Worm (Caenorhabditis elegans) whole organism, L4 larva: ENCODE data around the gene Y38H6C.16.

ENCODE experiments used
- dmd-6 ChIP-seq: fragments of 200-800 bp; sonication (Bioruptor generic); IDR thresholded peaks from 2 replicates; pipeline ENCODE4 v1.3.6; 2022; ENCODE audit warnings: missing genetic modification reagents, missing genetic modification characterization, missing compliant biosample characterization
- mdl-1 ChIP-seq, 2 experiments: fragments of 150-350 bp in 1 of 2; sonication (generic microtip) in 1 of 2; optimal IDR thresholded peaks; 2 replicates each; lab custom pipeline; 2014 to 2017; ENCODE audit warnings: missing biosample characterization in 2 of 2, missing genetic modification characterization in 2 of 2
- pqm-1 ChIP-seq: sonication (generic microtip); optimal IDR thresholded peaks from 2 replicates; lab custom pipeline; 2017; ENCODE audit warnings: missing biosample characterization, missing genetic modification characterization
- snpc-4 ChIP-seq: fragments of 150-350 bp; optimal IDR thresholded peaks from 2 replicates; lab custom pipeline; 2014; ENCODE audit warnings: missing biosample characterization, missing genetic modification characterization

DNA sequence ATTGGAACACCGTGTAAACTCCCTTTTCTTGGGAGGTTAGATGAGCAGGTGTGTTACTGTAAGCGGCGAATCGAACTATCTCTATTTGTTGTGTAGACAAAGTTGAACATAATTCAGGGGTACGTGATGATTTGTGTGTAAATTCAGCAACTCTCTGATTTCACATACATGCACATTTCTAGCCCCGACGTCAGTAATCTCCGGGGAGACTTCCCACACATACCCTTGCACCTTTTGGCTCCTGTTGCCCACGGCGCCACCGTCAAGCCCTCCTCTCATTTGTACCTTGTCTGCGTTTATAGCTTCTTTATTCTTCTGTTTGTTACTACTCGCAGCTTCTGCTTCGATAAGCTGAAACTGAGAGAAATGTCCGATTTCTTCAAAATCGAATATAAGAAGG, 20.2 kb downstream of the Y38H6C.16 start, which contains the start of gene Y38H6C.25:
- no peak for TF ChIP-seq mdl-1 (tag; optimal IDR thresholded peaks at IDR 0.05; lab: Kevin White, UChicago)
- TF ChIP-seq dmd-6 (GFP tag; lab: Robert Waterston, UW): no peak
- no peak for TF ChIP-seq snpc-4
- TF ChIP-seq pqm-1 (tag; lab: Kevin White, UChicago): no peak
